Fruit fly (Drosophila melanogaster) whole organism, embryonic: Measurements from ENCODE around the gene gammaCOP.
A peak's percentile ranks its signal among the peaks of the same experiment; 100 is the strongest.

ENCODE experiments used
- Adf1 ChIP-seq: fragments of 200-800 bp; sonication (Bioruptor generic); IDR thresholded peaks from 2 replicates; pipeline ENCODE4 v1.3.6; 2022; ENCODE audit warnings: missing biosample characterization, missing genetic modification characterization
- CG10147 ChIP-seq: fragments of 200-800 bp; sonication (Bioruptor generic); optimal IDR thresholded peaks from 2 replicates; lab custom pipeline; 2019; ENCODE audit warnings: missing biosample characterization, mild to moderate bottlenecking, missing genetic modification characterization, moderate library complexity
- CG10543 ChIP-seq: fragments of 200-800 bp; sonication (Bioruptor generic); optimal IDR thresholded peaks from 3 replicates; lab custom pipeline; 2017; ENCODE audit warnings: missing biosample characterization, mild to moderate bottlenecking, missing genetic modification characterization, moderate library complexity
- CG10565 ChIP-seq: fragments of 200-800 bp; sonication (Bioruptor generic); optimal IDR thresholded peaks from 3 replicates; lab custom pipeline; 2016; ENCODE audit warnings: missing biosample characterization, mild to moderate bottlenecking, missing genetic modification characterization
- CG10979 ChIP-seq: fragments of 200-800 bp; sonication (Bioruptor generic); optimal IDR thresholded peaks from 2 replicates; lab custom pipeline; 2018; ENCODE audit warnings: missing biosample characterization, mild to moderate bottlenecking, missing genetic modification characterization, moderate library complexity
- CG14014 ChIP-seq: fragments of 200-800 bp; sonication (Bioruptor generic); IDR thresholded peaks from 2 replicates; pipeline ENCODE4 v1.3.6; 2022; ENCODE audit warnings: missing biosample characterization, missing genetic modification characterization
- CG16813 ChIP-seq: fragments of 200-800 bp; sonication (Bioruptor generic); IDR thresholded peaks from 3 replicates; pipeline ENCODE4 v1.3.6; 2022; ENCODE audit warnings: missing biosample characterization, missing genetic modification characterization; ENCODE audit not compliant: partially characterized antibody
- CG16815 ChIP-seq: fragments of 200-800 bp; sonication (Bioruptor generic); optimal IDR thresholded peaks from 3 replicates; lab custom pipeline; 2017; ENCODE audit warnings: missing biosample characterization, mild to moderate bottlenecking, missing genetic modification characterization
- CG17912 ChIP-seq: fragments of 200-800 bp; sonication (Bioruptor generic); optimal IDR thresholded peaks from 2 replicates; lab custom pipeline; 2018; ENCODE audit warnings: missing biosample characterization, mild to moderate bottlenecking, missing genetic modification characterization
- CG18476 ChIP-seq: fragments of 200-800 bp; sonication (Bioruptor generic); optimal IDR thresholded peaks from 2 replicates; lab custom pipeline; 2016; ENCODE audit warnings: missing biosample characterization, mild to moderate bottlenecking, missing genetic modification characterization
- CG18599 ChIP-seq: fragments of 200-800 bp; sonication (Bioruptor generic); optimal IDR thresholded peaks from 3 replicates; lab custom pipeline; 2017; ENCODE audit warnings: missing biosample characterization, missing genetic modification characterization, mild to moderate bottlenecking, moderate library complexity, missing genetic modification reagents
- CG2129 ChIP-seq: fragments of 200-800 bp; sonication (Bioruptor generic); IDR thresholded peaks from 2 replicates; pipeline ENCODE4 v1.3.6; 2022; ENCODE audit warnings: missing biosample characterization, missing genetic modification characterization; ENCODE audit not compliant: partially characterized antibody
- CG2712 ChIP-seq: fragments of 200-800 bp; optimal IDR thresholded peaks from 3 replicates; lab custom pipeline; 2019; ENCODE audit warnings: missing biosample characterization, mild to moderate bottlenecking, missing genetic modification characterization, moderate library complexity
- CG30431 ChIP-seq: fragments of 200-800 bp; sonication (Bioruptor generic); optimal IDR thresholded peaks from 2 replicates; lab custom pipeline; 2017; ENCODE audit warnings: missing biosample characterization, missing genetic modification characterization
- CG3726 ChIP-seq: fragments of 200-800 bp; sonication (Bioruptor generic); IDR thresholded peaks from 3 replicates; pipeline ENCODE4, ENCODE4 v1.3.6; 2022; ENCODE audit warnings: missing biosample characterization, missing genetic modification characterization
- CG4404 ChIP-seq: fragments of 200-800 bp; sonication (Bioruptor generic); IDR thresholded peaks from 2 replicates; pipeline ENCODE4 v1.3.6; 2022; ENCODE audit warnings: missing biosample characterization, missing genetic modification characterization
- CG4424 ChIP-seq: fragments of 200-800 bp; sonication (Bioruptor generic); optimal IDR thresholded peaks from 3 replicates; lab custom pipeline; 2016; ENCODE audit warnings: missing biosample characterization, missing genetic modification characterization
- CG5180 ChIP-seq: fragments of 200-800 bp; sonication (Bioruptor generic); optimal IDR thresholded peaks from 3 replicates; lab custom pipeline; 2017; ENCODE audit warnings: missing biosample characterization, missing genetic modification characterization, mild to moderate bottlenecking, moderate library complexity, missing genetic modification reagents
- CG7372 ChIP-seq: fragments of 200-800 bp; sonication (Bioruptor generic); IDR thresholded peaks from 2 replicates; pipeline ENCODE4 v1.3.6; 2022; ENCODE audit warnings: missing biosample characterization, missing genetic modification characterization
- CG7839 ChIP-seq: fragments of 200-800 bp; sonication (Bioruptor generic); optimal IDR thresholded peaks from 3 replicates; lab custom pipeline; 2018; ENCODE audit warnings: missing biosample characterization, mild to moderate bottlenecking, missing genetic modification characterization, moderate library complexity
- CG9876 ChIP-seq: fragments of 200-800 bp; sonication (Bioruptor generic); optimal IDR thresholded peaks from 2 replicates; lab custom pipeline; 2016; ENCODE audit warnings: missing biosample characterization, missing genetic modification characterization
- CrebB ChIP-seq: fragments of 200-800 bp; sonication (Bioruptor generic); optimal IDR thresholded peaks from 3 replicates; lab custom pipeline; 2018; ENCODE audit warnings: missing biosample characterization, mild to moderate bottlenecking, missing genetic modification characterization
- D19B ChIP-seq: fragments of 200-800 bp; sonication (Bioruptor generic); optimal IDR thresholded peaks from 2 replicates; lab custom pipeline; 2017; ENCODE audit warnings: missing biosample characterization, mild to moderate bottlenecking, missing genetic modification characterization
- Dp ChIP-seq: fragments of 200-800 bp; sonication (Bioruptor generic); optimal IDR thresholded peaks from 2 replicates; lab custom pipeline; 2018; ENCODE audit warnings: missing biosample characterization, mild to moderate bottlenecking, missing genetic modification characterization, moderate library complexity
- HmgZ ChIP-seq: fragments of 200-800 bp; sonication (Bioruptor generic); optimal IDR thresholded peaks from 2 replicates; lab custom pipeline; 2018; ENCODE audit warnings: missing biosample characterization, mild to moderate bottlenecking, missing genetic modification characterization
- Lim3 ChIP-seq: fragments of 200-800 bp; sonication (Bioruptor generic); IDR thresholded peaks from 2 replicates; pipeline ENCODE4 v1.3.6; 2022; ENCODE audit warnings: missing biosample characterization, missing genetic modification characterization
- Oaz ChIP-seq: fragments of 200-800 bp; sonication (Bioruptor generic); IDR thresholded peaks from 2 replicates; pipeline ENCODE4 v1.3.6; 2022; ENCODE audit warnings: missing biosample characterization, missing genetic modification characterization
- Scr ChIP-seq: fragments of 200-800 bp; sonication (Bioruptor generic); IDR thresholded peaks from 2 replicates; pipeline ENCODE4 v1.3.6; 2022; ENCODE audit warnings: missing biosample characterization, missing genetic modification characterization; ENCODE audit not compliant: partially characterized antibody
- Side ChIP-seq: fragments of 200-800 bp; sonication (Bioruptor generic); optimal IDR thresholded peaks from 2 replicates; lab custom pipeline; 2016; ENCODE audit warnings: missing biosample characterization, missing genetic modification characterization
- Sry-β ChIP-seq: fragments of 200-800 bp; sonication (Bioruptor generic); optimal IDR thresholded peaks from 2 replicates; lab custom pipeline; 2018; ENCODE audit warnings: missing biosample characterization, mild to moderate bottlenecking, missing genetic modification characterization, moderate library complexity
- Vsx1 ChIP-seq: fragments of 200-800 bp; sonication (Bioruptor generic); optimal IDR thresholded peaks from 2 replicates; lab custom pipeline; 2017; ENCODE audit warnings: missing biosample characterization, mild to moderate bottlenecking, missing genetic modification characterization, missing genetic modification reagents
- ab ChIP-seq: fragments of 200-800 bp; sonication (Bioruptor generic); optimal IDR thresholded peaks from 2 replicates; lab custom pipeline; 2016; ENCODE audit warnings: missing biosample characterization, missing genetic modification characterization
- ap ChIP-seq: fragments of 200-800 bp; sonication (Bioruptor generic); IDR thresholded peaks from 2 replicates; pipeline ENCODE4 v1.3.6; 2022; ENCODE audit warnings: missing biosample characterization, missing genetic modification characterization
- az2 ChIP-seq: fragments of 200-800 bp; sonication (Bioruptor generic); optimal IDR thresholded peaks from 3 replicates; lab custom pipeline; 2016; ENCODE audit warnings: missing biosample characterization, missing genetic modification characterization
- cato ChIP-seq: fragments of 200-800 bp; sonication (Bioruptor generic); optimal IDR thresholded peaks from 2 replicates; lab custom pipeline; 2016; ENCODE audit warnings: missing biosample characterization, missing genetic modification characterization, borderline replicate concordance
- chn ChIP-seq: fragments of 200-800 bp; sonication (Bioruptor generic); optimal IDR thresholded peaks from 2 replicates; lab custom pipeline; 2016; ENCODE audit warnings: missing biosample characterization, missing genetic modification characterization
- disco-r ChIP-seq: fragments of 200-800 bp; sonication (Bioruptor generic); optimal IDR thresholded peaks from 2 replicates; lab custom pipeline; 2016; ENCODE audit warnings: missing biosample characterization, missing genetic modification characterization
- exex ChIP-seq: fragments of 200-800 bp; sonication (Bioruptor generic); optimal IDR thresholded peaks from 4 replicates; lab custom pipeline; 2018; ENCODE audit warnings: missing biosample characterization, mild to moderate bottlenecking, missing genetic modification characterization, moderate library complexity
- gro ChIP-seq: fragments of 200-800 bp; sonication (Bioruptor generic); optimal IDR thresholded peaks from 2 replicates; lab custom pipeline; 2016; ENCODE audit warnings: missing biosample characterization, missing genetic modification characterization
- jigr1 ChIP-seq: fragments of 200-800 bp; sonication (Bioruptor generic); IDR thresholded peaks from 3 replicates; pipeline ENCODE4 v1.3.6; 2022; ENCODE audit warnings: missing biosample characterization, missing genetic modification characterization
- onecut ChIP-seq: fragments of 200-800 bp; sonication (Bioruptor generic); IDR thresholded peaks from 2 replicates; pipeline ENCODE4 v1.3.6; 2022; ENCODE audit warnings: missing biosample characterization, missing genetic modification characterization
- psq ChIP-seq: fragments of 200-800 bp; sonication (Bioruptor generic); optimal IDR thresholded peaks from 2 replicates; lab custom pipeline; 2017; ENCODE audit warnings: missing biosample characterization, missing genetic modification characterization
- repo ChIP-seq: fragments of 200-800 bp; sonication (Bioruptor generic); optimal IDR thresholded peaks from 2 replicates; lab custom pipeline; 2016; ENCODE audit warnings: missing biosample characterization, missing genetic modification characterization
- rib ChIP-seq: fragments of 200-800 bp; sonication (Bioruptor generic); IDR thresholded peaks from 2 replicates; pipeline ENCODE4 v1.3.6; 2022; ENCODE audit warnings: missing biosample characterization, missing genetic modification characterization
- schlank ChIP-seq: fragments of 200-800 bp; sonication (Bioruptor generic); optimal IDR thresholded peaks from 2 replicates; lab custom pipeline; 2018; ENCODE audit warnings: missing biosample characterization, mild to moderate bottlenecking, missing genetic modification characterization
- sens-2 ChIP-seq: fragments of 200-800 bp; sonication (Bioruptor generic); IDR thresholded peaks from 2 replicates; pipeline ENCODE4 v1.3.6; 2022; ENCODE audit warnings: missing biosample characterization, missing genetic modification characterization
- sim ChIP-seq: fragments of 200-800 bp; sonication (Bioruptor generic); IDR thresholded peaks from 2 replicates; pipeline ENCODE4 v1.3.6; 2022; ENCODE audit warnings: missing biosample characterization, missing genetic modification characterization
- slou ChIP-seq: fragments of 200-800 bp; sonication (Bioruptor generic); optimal IDR thresholded peaks from 3 replicates; lab custom pipeline; 2016; ENCODE audit warnings: missing biosample characterization, missing genetic modification characterization
- sqz ChIP-seq: fragments of 200-800 bp; sonication (Bioruptor generic); optimal IDR thresholded peaks from 3 replicates; lab custom pipeline; 2018; ENCODE audit warnings: missing biosample characterization, mild to moderate bottlenecking, missing genetic modification characterization
- vnd ChIP-seq: fragments of 200-800 bp; sonication (Bioruptor generic); IDR thresholded peaks from 3 replicates; pipeline ENCODE4 v1.3.6; 2022; ENCODE audit warnings: missing biosample characterization, missing genetic modification characterization; ENCODE audit not compliant: partially characterized antibody
- yki ChIP-seq: fragments of >200 bp; optimal IDR thresholded peaks from 3 replicates; lab custom pipeline; 2018

Gene gammaCOP

dm6 chr3R:31588374-31588773 lies 16.4 kb downstream of the gammaCOP start, which contains the start of gene CG1635 (continued):
- TF ChIP-seq sens-2 (GFP tag; lab: Robert Waterston, UW), result peak; percentile 99
- peak; percentile 99 for TF ChIP-seq CG18476 (GFP tag; lab: Kevin White, UChicago)
- TF ChIP-seq disco-r (GFP tag; lab: Kevin White, UChicago), result peak; percentile 96
- TF ChIP-seq Scr (GFP tag; lab: Robert Waterston, UW), result peak; percentile 64
- TF ChIP-seq CG10979 (tag; lab: Kevin White, UChicago), result peak; percentile 99
- peak; percentile 100 for TF ChIP-seq CG18599 (GFP tag; lab: Kevin White, UChicago)
- peak; percentile 96 for TF ChIP-seq cato (GFP tag; lab: Kevin White, UChicago)
- TF ChIP-seq sim (GFP tag; lab: Robert Waterston, UW), result peak; percentile 98
- peak; percentile 51 for TF ChIP-seq Dp (GFP tag; lab: Kevin White, UChicago)
- peak; percentile 98 for TF ChIP-seq Side (GFP tag; lab: Kevin White, UChicago)
- TF ChIP-seq CG9876 (GFP tag; lab: Kevin White, UChicago), result peak; percentile 88
- TF ChIP-seq az2, result peak; percentile 99
- peak; percentile 70 for TF ChIP-seq vnd (GFP tag; lab: Robert Waterston, UW)
- peak; percentile 97 for TF ChIP-seq CG4404 (GFP tag; lab: Robert Waterston, UW)
- TF ChIP-seq CG16813, result peak; percentile 51
- peak; percentile 96 for TF ChIP-seq slou (GFP tag; lab: Kevin White, UChicago)
- TF ChIP-seq D19B, result peak; percentile 96
- peak; percentile 97 for TF ChIP-seq CG30431 (GFP tag; lab: Kevin White, UChicago)
- peak; percentile 98 for TF ChIP-seq exex (tag; lab: Kevin White, UChicago)
- peak; percentile 97 for TF ChIP-seq jigr1
- TF ChIP-seq chn (GFP tag; lab: Kevin White, UChicago), result peak; percentile 98
- TF ChIP-seq CG2712 (tag; lab: Kevin White, UChicago), result peak; percentile 100
- no peak for TF ChIP-seq yki
- TF ChIP-seq CG5180 (GFP tag; lab: Kevin White, UChicago), result peak; percentile 93
- TF ChIP-seq Lim3 (GFP tag; lab: Robert Waterston, UW), result peak; percentile 97
- TF ChIP-seq ab, result peak; percentile 90
- peak; percentile 98 for TF ChIP-seq Vsx1 (GFP tag; lab: Kevin White, UChicago)
- TF ChIP-seq CG10565 (GFP tag; lab: Kevin White, UChicago), result peak; percentile 94
- peak; percentile 99 for TF ChIP-seq gro (GFP tag; lab: Kevin White, UChicago)
- TF ChIP-seq rib (GFP tag; lab: Robert Waterston, UW), result peak; percentile 99
- no peak for TF ChIP-seq CG2129 (GFP tag; lab: Robert Waterston, UW)
- peak; percentile 94 for TF ChIP-seq psq
- peak; percentile 99 for TF ChIP-seq ap (GFP tag; lab: Robert Waterston, UW)
- TF ChIP-seq schlank (tag; lab: Kevin White, UChicago), result peak; percentile 99
- peak; percentile 90 for TF ChIP-seq repo (GFP tag; lab: Kevin White, UChicago)
- TF ChIP-seq CG7839, result peak; percentile 99
- TF ChIP-seq CG7372 (GFP tag; lab: Robert Waterston, UW), result peak; percentile 99
- TF ChIP-seq CG17912, result peak; percentile 99
- TF ChIP-seq CG3726 (GFP tag; lab: Robert Waterston, UW), result peak; percentile 98
- peak; percentile 100 for TF ChIP-seq CG10147
- peak; percentile 100 for TF ChIP-seq CG14014 (GFP tag; lab: Robert Waterston, UW)
- peak; percentile 99 for TF ChIP-seq Oaz (GFP tag; lab: Robert Waterston, UW)
- TF ChIP-seq CG10543 (GFP tag; lab: Kevin White, UChicago), result peak; percentile 99
- peak; percentile 99 for TF ChIP-seq CrebB (tag; lab: Kevin White, UChicago)
- TF ChIP-seq sqz (GFP tag; lab: Kevin White, UChicago), result peak; percentile 99
- peak; percentile 98 for TF ChIP-seq CG16815 (GFP tag; lab: Kevin White, UChicago)
- peak; percentile 100 for TF ChIP-seq HmgZ
- peak; percentile 97 for TF ChIP-seq onecut (GFP tag; lab: Robert Waterston, UW)
- peak; percentile 77 for TF ChIP-seq Sry-β
- TF ChIP-seq CG4424 (GFP tag; lab: Kevin White, UChicago), result peak; percentile 99
- peak; percentile 92 for TF ChIP-seq Adf1 (GFP tag; lab: Robert Waterston, UW)
